Worm (Caenorhabditis elegans): ENCODE measurements around the gene pqn-73.

DNA sequence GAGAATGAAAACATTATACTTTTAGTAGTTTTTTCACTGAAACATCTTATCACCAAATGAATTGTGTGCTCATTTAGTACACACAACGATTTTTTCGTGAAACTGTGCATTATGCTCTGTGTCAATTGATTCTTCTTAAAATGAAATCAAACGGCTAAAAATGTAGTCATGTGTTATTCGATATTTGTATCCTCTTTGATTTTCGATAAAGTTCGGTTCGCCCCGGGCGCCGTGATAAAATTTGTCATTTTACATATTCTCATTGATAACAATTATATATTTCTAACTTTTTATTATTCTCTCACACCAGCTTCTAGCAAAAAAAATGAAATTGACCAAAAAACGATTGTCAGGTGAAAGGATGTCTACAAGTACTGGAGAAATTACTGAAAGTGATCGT, 25.8 kb upstream of the pqn-73 start, which contains the start of gene ctg-2:
- TF ChIP-seq nhr-76 (tag; optimal IDR thresholded peaks at IDR 0.05) (no peak), mef-2 (tag; optimal IDR thresholded peaks at IDR 0.05) (no peak), fkh-10 (GFP tag; optimal IDR thresholded peaks at IDR 0.05) (no peak), nhr-28 (tag; optimal IDR thresholded peaks at IDR 0.05) (no peak), unc-62 (GFP tag; optimal IDR thresholded peaks at IDR 0.05) (no peak), unc-30 (tag; optimal IDR thresholded peaks at IDR 0.05) (no peak), nhr-12 (tag; optimal IDR thresholded peaks at IDR 0.05) (no peak), isw-1 (GFP tag; IDR thresholded peaks at IDR 0.05) (no peak), snpc-4 (tag; optimal IDR thresholded peaks at IDR 0.05) (no peak), sox-4 (tag; optimal IDR thresholded peaks at IDR 0.05) (no peak), nhr-77 (tag; optimal IDR thresholded peaks at IDR 0.05) (no peak), ceh-82 (tag; optimal IDR thresholded peaks at IDR 0.05) (no peak)
